Worm (Caenorhabditis elegans) whole organism, L4 larva: ENCODE results near the gene unc-61.
A peak's percentile ranks its signal among the peaks of the same experiment; 100 is the strongest.

Source experiments
- F26F4.8 ChIP-seq: fragments of 200-800 bp; sonication (Bioruptor generic); conservative IDR thresholded peaks from 2 replicates; pipeline ENCODE4 v1.3.6; 2022; ENCODE audit warnings: missing genetic modification characterization, missing compliant biosample characterization
- F37D6.2 ChIP-seq: sonication (generic microtip); optimal IDR thresholded peaks from 2 replicates; lab custom pipeline; 2016; ENCODE audit warnings: mild to moderate bottlenecking, missing genetic modification characterization, missing compliant biosample characterization
- F49E8.2 ChIP-seq: sonication (generic microtip); optimal IDR thresholded peaks from 2 replicates; lab custom pipeline; 2016; ENCODE audit warnings: missing compliant biosample characterization, mild to moderate bottlenecking, missing genetic modification characterization, borderline replicate concordance
- T26A8.4 ChIP-seq: fragments of 200-800 bp; sonication (Bioruptor generic); IDR thresholded peaks from 2 replicates; pipeline ENCODE4 v1.3.6; 2022; ENCODE audit warnings: missing genetic modification characterization, missing compliant biosample characterization
- Y48G9A.11 ChIP-seq: fragments of 200-800 bp; sonication (Bioruptor generic); IDR thresholded peaks from 2 replicates; pipeline ENCODE4 v1.3.6; 2022; ENCODE audit warnings: missing genetic modification reagents, missing genetic modification characterization, missing compliant biosample characterization
- Y5F2A.4 ChIP-seq: fragments of 200-800 bp; sonication (Bioruptor generic); optimal IDR thresholded peaks from 2 replicates; lab custom pipeline; 2018; ENCODE audit warnings: mild to moderate bottlenecking, missing genetic modification characterization, missing compliant biosample characterization
- aly-2 ChIP-seq: sonication (generic microtip); optimal IDR thresholded peaks from 2 replicates; lab custom pipeline; 2018; ENCODE audit warnings: missing biosample characterization, missing genetic modification characterization
- ama-1 ChIP-seq: fragments of 150-350 bp; optimal IDR thresholded peaks from 2 replicates; lab custom pipeline; 2014; ENCODE audit warnings: inconsistent platforms, mixed read lengths
- arid-1 ChIP-seq: fragments of 200-800 bp; sonication (Bioruptor generic); conservative IDR thresholded peaks from 2 replicates; pipeline ENCODE4 v1.3.6; 2022; ENCODE audit warnings: missing genetic modification reagents, missing genetic modification characterization, missing compliant biosample characterization
- ceh-32 ChIP-seq: sonication (generic microtip); optimal IDR thresholded peaks from 2 replicates; lab custom pipeline; 2016; ENCODE audit warnings: mild to moderate bottlenecking, missing genetic modification characterization, missing compliant biosample characterization; ENCODE audit not compliant: poor library complexity
- ceh-44 ChIP-seq: fragments of 200-800 bp; sonication (Bioruptor generic); IDR thresholded peaks from 2 replicates; pipeline ENCODE4 v1.3.6; 2022; ENCODE audit warnings: missing genetic modification reagents, missing genetic modification characterization, missing compliant biosample characterization
- ceh-62 ChIP-seq: sonication (generic microtip); optimal IDR thresholded peaks from 2 replicates; lab custom pipeline; 2017; ENCODE audit warnings: missing biosample characterization, missing genetic modification characterization
- ces-1 ChIP-seq: fragments of 150-350 bp; sonication (generic microtip); optimal IDR thresholded peaks from 4 replicates; lab custom pipeline; 2014; ENCODE audit warnings: missing biosample characterization, missing genetic modification reagents, missing genetic modification characterization
- daf-19 ChIP-seq: fragments of 200-800 bp; sonication (Bioruptor generic); conservative IDR thresholded peaks from 2 replicates; pipeline ENCODE4 v1.3.6; 2022; ENCODE audit warnings: missing genetic modification characterization, missing compliant biosample characterization
- dmd-6 ChIP-seq: fragments of 200-800 bp; sonication (Bioruptor generic); IDR thresholded peaks from 2 replicates; pipeline ENCODE4 v1.3.6; 2022; ENCODE audit warnings: missing genetic modification reagents, missing genetic modification characterization, missing compliant biosample characterization
- dmd-8 ChIP-seq: fragments of 200-800 bp; sonication (Bioruptor generic); IDR thresholded peaks from 2 replicates; pipeline ENCODE4 v1.3.6; 2022; ENCODE audit warnings: missing genetic modification characterization, missing compliant biosample characterization
- dmd-9 ChIP-seq: fragments of 200-800 bp; sonication (Bioruptor generic); IDR thresholded peaks from 2 replicates; pipeline ENCODE4 v1.3.6; 2022; ENCODE audit warnings: missing genetic modification reagents, missing genetic modification characterization, missing compliant biosample characterization
- hif-1 ChIP-seq, 2 experiments: sonication (generic microtip); optimal IDR thresholded peaks; 2 replicates each; lab custom pipeline; 2016 to 2017; ENCODE audit warnings: missing compliant biosample characterization in 2 of 2, missing genetic modification characterization in 2 of 2, missing genetic modification reagents in 2 of 2, missing genotype in 2 of 2, mild to moderate bottlenecking in 1 of 2
- hmg-1.1 ChIP-seq: fragments of 200-800 bp; sonication (Bioruptor generic); IDR thresholded peaks from 2 replicates; pipeline ENCODE4 v1.3.6; 2022; ENCODE audit warnings: missing genetic modification reagents, missing genetic modification characterization, missing compliant biosample characterization
- lim-7 ChIP-seq: fragments of 200-800 bp; sonication (Bioruptor generic); IDR thresholded peaks from 2 replicates; pipeline ENCODE4 v1.3.6; 2022; ENCODE audit warnings: missing genetic modification characterization, missing compliant biosample characterization
- lin-38 ChIP-seq: fragments of 200-800 bp; sonication (Bioruptor generic); IDR thresholded peaks from 2 replicates; pipeline ENCODE4 v1.3.6; 2022; ENCODE audit warnings: missing genetic modification reagents, missing genetic modification characterization, missing compliant biosample characterization
- lsy-2 ChIP-seq, 2 experiments: fragments of 150-350 bp in 1 of 2; sonication (generic microtip) in 1 of 2; optimal IDR thresholded peaks; 2 replicates each; lab custom pipeline; 2014 to 2017; ENCODE audit warnings: missing biosample characterization in 2 of 2, missing genetic modification characterization in 2 of 2
- madf-5 ChIP-seq, 2 experiments: fragments of 200-800 bp; sonication (Bioruptor generic); IDR thresholded peaks; 2 replicates each; pipeline ENCODE4 v1.3.6; 2022; ENCODE audit warnings: missing compliant biosample characterization in 2 of 2, missing genetic modification characterization in 2 of 2
- mdl-1 ChIP-seq, 2 experiments: fragments of 150-350 bp in 1 of 2; sonication (generic microtip) in 1 of 2; optimal IDR thresholded peaks; 2 replicates each; lab custom pipeline; 2014 to 2017; ENCODE audit warnings: missing biosample characterization in 2 of 2, missing genetic modification characterization in 2 of 2
- mep-1 ChIP-seq: fragments of 150-350 bp; sonication (generic microtip); optimal IDR thresholded peaks from 3 replicates; lab custom pipeline; 2014; ENCODE audit warnings: missing biosample characterization, missing genetic modification characterization
- mes-2 ChIP-seq: sonication (generic microtip); optimal IDR thresholded peaks from 2 replicates; lab custom pipeline; 2016; ENCODE audit warnings: missing genotype, mild to moderate bottlenecking, missing genetic modification characterization, missing compliant biosample characterization; ENCODE audit not compliant: poor library complexity, severe bottlenecking
- nhr-111 ChIP-seq: fragments of 200-800 bp; sonication (Bioruptor generic); optimal IDR thresholded peaks from 2 replicates; lab custom pipeline; 2018; ENCODE audit warnings: mild to moderate bottlenecking, missing genetic modification characterization, missing compliant biosample characterization
- nhr-77 ChIP-seq: fragments of 150-350 bp; optimal IDR thresholded peaks from 2 replicates; lab custom pipeline; 2014; ENCODE audit warnings: missing biosample characterization, missing genetic modification characterization
- pha-4 ChIP-seq, 2 experiments: fragments of 150-350 bp in 1 of 2; fragments of 200-800 bp in 1 of 2; sonication (Bioruptor generic) in 1 of 2; IDR thresholded peaks in 1 of 2; optimal IDR thresholded peaks in 1 of 2; 2 replicates each; pipeline versions ENCODE4 v1.3.6 to Lab custom; 2014 to 2022; ENCODE audit warnings: missing genetic modification characterization in 2 of 2, missing genetic modification reagents in 2 of 2, missing biosample characterization in 1 of 2, missing compliant biosample characterization in 1 of 2
- pqm-1 ChIP-seq: sonication (generic microtip); optimal IDR thresholded peaks from 2 replicates; lab custom pipeline; 2017; ENCODE audit warnings: missing biosample characterization, missing genetic modification characterization
- saeg-2 ChIP-seq: fragments of 200-800 bp; sonication (Bioruptor generic); IDR thresholded peaks from 2 replicates; pipeline ENCODE4 v1.3.6; 2022; ENCODE audit warnings: missing genetic modification reagents, missing genetic modification characterization, missing compliant biosample characterization
- sdz-12 ChIP-seq: fragments of 200-800 bp; sonication (Bioruptor generic); optimal IDR thresholded peaks from 2 replicates; lab custom pipeline; 2018; ENCODE audit warnings: mild to moderate bottlenecking, missing genetic modification characterization, missing compliant biosample characterization
- set-16 ChIP-seq: fragments of 200-800 bp; sonication (Bioruptor generic); IDR thresholded peaks from 2 replicates; pipeline ENCODE4 v1.3.6; 2022; ENCODE audit warnings: missing genetic modification reagents, missing genetic modification characterization, missing compliant biosample characterization
- skn-1 ChIP-seq: fragments of 150-350 bp; optimal IDR thresholded peaks from 2 replicates; lab custom pipeline; 2014; ENCODE audit warnings: missing biosample characterization, missing genetic modification characterization
- snpc-1.2 ChIP-seq: fragments of 200-800 bp; sonication (Bioruptor generic); IDR thresholded peaks from 2 replicates; pipeline ENCODE4 v1.3.6; 2022; ENCODE audit warnings: missing genetic modification reagents, missing genetic modification characterization, missing compliant biosample characterization
- spr-3 ChIP-seq: fragments of 200-800 bp; sonication (Bioruptor generic); optimal IDR thresholded peaks from 2 replicates; lab custom pipeline; 2018; ENCODE audit warnings: mild to moderate bottlenecking, missing genetic modification characterization, missing compliant biosample characterization
- tra-1 ChIP-seq: fragments of 200-800 bp; sonication (Bioruptor generic); IDR thresholded peaks from 2 replicates; pipeline ENCODE4 v1.3.6; 2022; ENCODE audit warnings: missing genetic modification reagents, missing genetic modification characterization, missing compliant biosample characterization
- unc-130 ChIP-seq: sonication (generic microtip); optimal IDR thresholded peaks from 2 replicates; lab custom pipeline; 2016; ENCODE audit warnings: missing genetic modification reagents, missing genetic modification characterization, missing compliant biosample characterization
- unc-62 ChIP-seq, 3 experiments: fragments of 150-350 bp in 1 of 3; sonication (generic microtip); optimal IDR thresholded peaks in 2 of 3; peaks in 1 of 3; 1 replicate in 1 of 3; 2 replicates in 2 of 3; lab custom pipeline; 2014 to 2017; ENCODE audit warnings: missing biosample characterization in 3 of 3, missing genetic modification characterization in 3 of 3, missing genetic modification reagents in 3 of 3, missing genotype in 1 of 3
- zag-1 ChIP-seq: fragments of 150-350 bp; optimal IDR thresholded peaks from 2 replicates; lab custom pipeline; 2014; ENCODE audit warnings: missing biosample characterization, missing genetic modification characterization
- zfp-3 ChIP-seq: fragments of 200-800 bp; sonication (Bioruptor generic); conservative IDR thresholded peaks from 2 replicates; pipeline ENCODE4 v1.3.6; 2022; ENCODE audit warnings: missing genetic modification reagents, missing genetic modification characterization, missing compliant biosample characterization
- ztf-11 ChIP-seq: fragments of 150-350 bp; optimal IDR thresholded peaks from 2 replicates; lab custom pipeline; 2014; ENCODE audit warnings: missing biosample characterization, missing genetic modification characterization

The unc-61 gene

ce11 chrV:14686231-14687105 is 47.6 kb downstream of the unc-61 start:
- TF ChIP-seq mep-1 (tag; lab: Kevin White, UChicago) (peak; percentile 27), lsy-2 (tag; optimal IDR thresholded peaks at IDR 0.05; lab: Kevin White, UChicago) (peak in 1 of 2 experiments; percentile 9), unc-62 (GFP tag; optimal IDR thresholded peaks at IDR 0.05 in 1 of 2; lab: Kevin White, UChicago) (peak in 1 of 2 experiments; percentile 97), unc-62 (tag; optimal IDR thresholded peaks at IDR 0.05; lab: Kevin White, UChicago) (no peak), F26F4.8 (GFP tag; lab: Robert Waterston, UW) (no peak), set-16 (peak; percentile 21; the same call in 1 of the 2 replicates), zfp-3 (GFP tag; lab: Robert Waterston, UW) (no peak), snpc-1.2 (GFP tag; lab: Robert Waterston, UW) (peak; percentile 44; the same call in 1 of the 2 replicates), dmd-6 (GFP tag; lab: Robert Waterston, UW) (0 out of 2 replicates have a peak, but pooled peaks have one; percentile 6), ama-1 (peak; percentile 84), pha-4 (GFP tag; IDR thresholded peaks at IDR 0.05; lab: Robert Waterston, UW) (peak; percentile 24; the same call in 1 of the 2 replicates), pha-4 (tag; optimal IDR thresholded peaks at IDR 0.05; lab: Kevin White, UChicago) (no peak), lim-7 (GFP tag; lab: Robert Waterston, UW) (0 out of 2 replicates have a peak, but pooled peaks have one; percentile 70), dmd-8 (GFP tag; lab: Robert Waterston, UW) (no peak), ztf-11 (tag; lab: Kevin White, UChicago) (no peak)

ce11 chrV:14685435-14686058 is 48.5 kb downstream of the unc-61 start, which contains the start of gene C47E8.4:
Gene C47E8.4, minus strand, starts transcription at chrV:14685485.
- TF ChIP-seq mes-2 (tag; lab: Kevin White, UChicago) (peak; percentile 99), F26F4.8 (GFP tag; lab: Robert Waterston, UW) (no peak), F37D6.2 (tag; lab: Kevin White, UChicago) (peak; percentile 96), dmd-9 (peak; percentile 99), arid-1 (GFP tag; lab: Robert Waterston, UW) (peak; percentile 87), saeg-2 (GFP tag; lab: Robert Waterston, UW) (peak; percentile 91), Y5F2A.4 (GFP tag; lab: Kevin White, UChicago) (peak; percentile 25), madf-5 (GFP tag; IDR thresholded peaks at IDR 0.05; lab: Robert Waterston, UW) (peak; percentile 74 to 81; a peak in 2 of 4 replicates), F49E8.2 (peak; percentile 95), dmd-8 (GFP tag; lab: Robert Waterston, UW) (no peak), spr-3 (GFP tag; lab: Kevin White, UChicago) (peak; percentile 85), pha-4 (GFP tag; IDR thresholded peaks at IDR 0.05; lab: Robert Waterston, UW) (peak; percentile 94), pha-4 (tag; optimal IDR thresholded peaks at IDR 0.05; lab: Kevin White, UChicago) (peak; percentile 90), lsy-2 (tag; optimal IDR thresholded peaks at IDR 0.05; lab: Kevin White, UChicago) (peak; percentile 93 to 98), ceh-32 (tag; lab: Kevin White, UChicago) (peak; percentile 76), set-16 (peak; percentile 64), mdl-1 (tag; optimal IDR thresholded peaks at IDR 0.05; lab: Kevin White, UChicago) (peak in 1 of 2 experiments; percentile 48), zag-1 (peak; percentile 4), ces-1 (GFP tag; lab: Kevin White, UChicago) (peak; percentile 58), T26A8.4 (GFP tag; lab: Robert Waterston, UW) (peak; percentile 97), pqm-1 (tag; lab: Kevin White, UChicago) (peak; percentile 26), hmg-1.1 (peak; percentile 95), nhr-111 (GFP tag; lab: Kevin White, UChicago) (peak; percentile 54), daf-19 (GFP tag; lab: Robert Waterston, UW) (no peak; the same call in 1 of the 2 replicates), Y48G9A.11 (GFP tag; lab: Robert Waterston, UW) (peak; percentile 92), tra-1 (GFP tag; lab: Robert Waterston, UW) (peak; percentile 98), nhr-77 (tag; lab: Kevin White, UChicago) (peak; percentile 93), ceh-62 (tag; lab: Kevin White, UChicago) (no peak), lin-38 (GFP tag; lab: Robert Waterston, UW) (peak; percentile 99), zfp-3 (GFP tag; lab: Robert Waterston, UW) (peak; percentile 97), lim-7 (GFP tag; lab: Robert Waterston, UW) (no peak), ceh-44 (GFP tag; lab: Robert Waterston, UW) (peak; percentile 72; the same call in 1 of the 2 replicates), hif-1 (tag; optimal IDR thresholded peaks at IDR 0.05; lab: Kevin White, UChicago) (peak; percentile 77 to 95), unc-130 (peak; percentile 97), skn-1 (tag; lab: Kevin White, UChicago) (no peak), sdz-12 (GFP tag; lab: Kevin White, UChicago) (peak; percentile 88), aly-2 (no peak)
